Fruit fly (Drosophila melanogaster) whole organism, prepupa: ENCODE data around the gene CG9992.

ENCODE experiments used
- Blimp-1 ChIP-seq: fragments of 200-800 bp; sonication (Bioruptor generic); optimal IDR thresholded peaks from 3 replicates; lab custom pipeline; 2017; ENCODE audit warnings: missing biosample characterization, missing genetic modification characterization, mild to moderate bottlenecking, moderate library complexity, missing genetic modification reagents
- CG10631 ChIP-seq: fragments of 200-800 bp; sonication (Bioruptor generic); optimal IDR thresholded peaks from 2 replicates; lab custom pipeline; 2016; ENCODE audit warnings: missing biosample characterization, missing genetic modification characterization
- CG11294 ChIP-seq: fragments of 200-800 bp; sonication (Bioruptor generic); IDR thresholded peaks from 2 replicates; pipeline ENCODE4 v1.3.6; 2022; ENCODE audit warnings: missing biosample characterization, missing genetic modification characterization
- CG11762 ChIP-seq: fragments of 200-800 bp; sonication (Bioruptor generic); optimal IDR thresholded peaks from 3 replicates; lab custom pipeline; 2016; ENCODE audit warnings: missing biosample characterization, missing genetic modification characterization; ENCODE audit not compliant: insufficient read depth
- CG11902 ChIP-seq: fragments of 200-800 bp; sonication (Bioruptor generic); optimal IDR thresholded peaks from 3 replicates; lab custom pipeline; 2016; ENCODE audit warnings: missing biosample characterization, missing genetic modification characterization
- CG15336 ChIP-seq: fragments of 200-800 bp; sonication (Bioruptor generic); IDR thresholded peaks from 2 replicates; pipeline ENCODE4 v1.3.6; 2022; ENCODE audit warnings: missing biosample characterization, missing genetic modification characterization
- CG1621 ChIP-seq: fragments of 200-800 bp; sonication (Bioruptor generic); optimal IDR thresholded peaks from 3 replicates; lab custom pipeline; 2018; ENCODE audit warnings: missing biosample characterization, mild to moderate bottlenecking, missing genetic modification characterization
- CG16779 ChIP-seq: fragments of 200-800 bp; sonication (Bioruptor generic); optimal IDR thresholded peaks from 3 replicates; lab custom pipeline; 2017; ENCODE audit warnings: missing biosample characterization, mild to moderate bottlenecking, missing genetic modification characterization
- CG3032 ChIP-seq: fragments of 200-800 bp; optimal IDR thresholded peaks from 2 replicates; lab custom pipeline; 2019; ENCODE audit warnings: missing biosample characterization, mild to moderate bottlenecking, missing genetic modification characterization, moderate library complexity
- CG31627 ChIP-seq: fragments of 200-800 bp; sonication (Bioruptor generic); optimal IDR thresholded peaks from 3 replicates; lab custom pipeline; 2016; ENCODE audit warnings: missing biosample characterization, missing genetic modification characterization
- CG32006 ChIP-seq: fragments of 200-800 bp; sonication (Bioruptor generic); optimal IDR thresholded peaks from 3 replicates; lab custom pipeline; 2017; ENCODE audit warnings: missing biosample characterization, mild to moderate bottlenecking, missing genetic modification characterization
- CG34406 ChIP-seq: fragments of 200-800 bp; sonication (Bioruptor generic); optimal IDR thresholded peaks from 3 replicates; lab custom pipeline; 2016; ENCODE audit warnings: missing biosample characterization, missing genetic modification characterization
- CG3919 ChIP-seq: fragments of 200-800 bp; sonication (Bioruptor generic); optimal IDR thresholded peaks from 3 replicates; lab custom pipeline; 2016; ENCODE audit warnings: missing biosample characterization, missing genetic modification characterization
- CG4318 ChIP-seq: fragments of 200-800 bp; sonication (Bioruptor generic); optimal IDR thresholded peaks from 3 replicates; lab custom pipeline; 2017; ENCODE audit warnings: missing biosample characterization, mild to moderate bottlenecking, missing genetic modification characterization
- CG6163 ChIP-seq: fragments of 200-800 bp; sonication (Bioruptor generic); IDR thresholded peaks from 3 replicates; pipeline ENCODE4 v1.3.6; 2022; ENCODE audit warnings: missing biosample characterization, missing genetic modification characterization
- CG6276 ChIP-seq: fragments of 200-800 bp; sonication (Bioruptor generic); optimal IDR thresholded peaks from 2 replicates; lab custom pipeline; 2017; ENCODE audit warnings: missing biosample characterization, mild to moderate bottlenecking, missing genetic modification characterization
- CG6792 ChIP-seq: fragments of 200-800 bp; sonication (Bioruptor generic); optimal IDR thresholded peaks from 3 replicates; lab custom pipeline; 2016; ENCODE audit warnings: missing biosample characterization, missing genetic modification characterization
- CG6808 ChIP-seq: fragments of 200-800 bp; sonication (Bioruptor generic); optimal IDR thresholded peaks from 3 replicates; lab custom pipeline; 2017; ENCODE audit warnings: missing biosample characterization, missing genetic modification characterization, mild to moderate bottlenecking, moderate library complexity, missing genetic modification reagents
- CG6854 ChIP-seq: fragments of 200-800 bp; sonication (Bioruptor generic); optimal IDR thresholded peaks from 2 replicates; lab custom pipeline; 2017; ENCODE audit warnings: missing biosample characterization, mild to moderate bottlenecking, missing genetic modification characterization
- CG7368 ChIP-seq: fragments of 200-800 bp; sonication (Bioruptor generic); optimal IDR thresholded peaks from 3 replicates; lab custom pipeline; 2016; ENCODE audit warnings: missing biosample characterization, missing genetic modification characterization
- CG8119 ChIP-seq: fragments of 200-800 bp; sonication (Bioruptor generic); IDR thresholded peaks from 3 replicates; pipeline ENCODE4 v1.3.6; 2022; ENCODE audit warnings: missing biosample characterization, missing genetic modification characterization
- CG8319 ChIP-seq: fragments of 200-800 bp; sonication (Bioruptor generic); optimal IDR thresholded peaks from 3 replicates; lab custom pipeline; 2016; ENCODE audit warnings: missing biosample characterization, missing genetic modification characterization
- CG8632 ChIP-seq: fragments of 200-800 bp; sonication (Bioruptor generic); optimal IDR thresholded peaks from 3 replicates; lab custom pipeline; 2016; ENCODE audit warnings: missing biosample characterization, missing genetic modification characterization
- CG9139 ChIP-seq: fragments of 200-800 bp; sonication (Bioruptor generic); optimal IDR thresholded peaks from 3 replicates; lab custom pipeline; 2017; ENCODE audit warnings: missing biosample characterization, mild to moderate bottlenecking, missing genetic modification characterization
- Eip75B ChIP-seq: fragments of 200-800 bp; sonication (Bioruptor generic); optimal IDR thresholded peaks from 3 replicates; lab custom pipeline; 2016; ENCODE audit warnings: missing biosample characterization, missing genetic modification characterization
- Eip78C ChIP-seq: fragments of 200-800 bp; sonication (Bioruptor generic); peaks from one replicate; lab custom pipeline; 2016; ENCODE audit warnings: missing biosample characterization, missing genetic modification characterization
- Eip93F ChIP-seq: fragments of 200-800 bp; sonication (Bioruptor generic); optimal IDR thresholded peaks from 2 replicates; lab custom pipeline; 2016; ENCODE audit warnings: missing biosample characterization, mild to moderate bottlenecking, missing genetic modification characterization
- Ets21C ChIP-seq: fragments of 200-800 bp; sonication (Bioruptor generic); optimal IDR thresholded peaks from 3 replicates; lab custom pipeline; 2016; ENCODE audit warnings: missing biosample characterization, missing genetic modification characterization
- Ets96B ChIP-seq: fragments of 200-800 bp; optimal IDR thresholded peaks from 2 replicates; lab custom pipeline; 2019; ENCODE audit warnings: missing biosample characterization, mild to moderate bottlenecking, missing genetic modification characterization, moderate library complexity
- Gug ChIP-seq: fragments of 200-800 bp; sonication (Bioruptor generic); IDR thresholded peaks from 2 replicates; pipeline ENCODE4 v1.3.6; 2022; ENCODE audit warnings: missing biosample characterization, missing genetic modification characterization
- Hr38 ChIP-seq: sonication (Bioruptor generic); optimal IDR thresholded peaks from 2 replicates; lab custom pipeline; 2016; ENCODE audit warnings: missing biosample characterization, missing genetic modification characterization
- Hr39 ChIP-seq: fragments of 200-800 bp; sonication (Bioruptor generic); optimal IDR thresholded peaks from 2 replicates; lab custom pipeline; 2016; ENCODE audit warnings: missing biosample characterization, missing genetic modification characterization
- Hr4 ChIP-seq: fragments of 200-800 bp; sonication (Bioruptor generic); optimal IDR thresholded peaks from 3 replicates; lab custom pipeline; 2016; ENCODE audit warnings: missing biosample characterization, missing genetic modification characterization
- Lpt ChIP-seq: fragments of 200-800 bp; sonication (Bioruptor generic); optimal IDR thresholded peaks from 3 replicates; lab custom pipeline; 2016; ENCODE audit warnings: missing biosample characterization, missing genetic modification characterization
- OdsH ChIP-seq: fragments of 200-800 bp; sonication (Bioruptor generic); optimal IDR thresholded peaks from 3 replicates; lab custom pipeline; 2016; ENCODE audit warnings: missing biosample characterization, missing genetic modification characterization
- Smox ChIP-seq: fragments of 200-800 bp; sonication (Bioruptor generic); optimal IDR thresholded peaks from 3 replicates; lab custom pipeline; 2016; ENCODE audit warnings: missing biosample characterization, missing genetic modification characterization
- Sox102F ChIP-seq: fragments of 200-800 bp; sonication (Bioruptor generic); optimal IDR thresholded peaks from 2 replicates; lab custom pipeline; 2016; ENCODE audit warnings: missing biosample characterization, mild to moderate bottlenecking, missing genetic modification characterization
- Sox14 ChIP-seq: fragments of 200-800 bp; sonication (Bioruptor generic); optimal IDR thresholded peaks from 3 replicates; lab custom pipeline; 2016; ENCODE audit warnings: missing biosample characterization, missing genetic modification characterization
- Sox15 ChIP-seq: fragments of 200-800 bp; sonication (Bioruptor generic); optimal IDR thresholded peaks from 3 replicates; lab custom pipeline; 2016; ENCODE audit warnings: missing biosample characterization, missing genetic modification characterization
- achi ChIP-seq: fragments of 200-800 bp; sonication (Bioruptor generic); optimal IDR thresholded peaks from 3 replicates; lab custom pipeline; 2016; ENCODE audit warnings: missing biosample characterization, missing genetic modification characterization
- dac ChIP-seq: fragments of 200-800 bp; sonication (Bioruptor generic); optimal IDR thresholded peaks from 2 replicates; lab custom pipeline; 2017; ENCODE audit warnings: missing biosample characterization, mild to moderate bottlenecking, missing genetic modification characterization
- dsx ChIP-seq: fragments of 200-800 bp; optimal IDR thresholded peaks from 3 replicates; lab custom pipeline; 2019; ENCODE audit warnings: missing biosample characterization, mild to moderate bottlenecking, missing genetic modification characterization, moderate library complexity; ENCODE audit not compliant: poor library complexity, severe bottlenecking
- eg ChIP-seq: fragments of 200-800 bp; sonication (Bioruptor generic); IDR thresholded peaks from 3 replicates; pipeline ENCODE4 v1.3.6; 2022; ENCODE audit warnings: missing biosample characterization, missing genetic modification characterization
- esn ChIP-seq: fragments of 200-800 bp; sonication (Bioruptor generic); optimal IDR thresholded peaks from 2 replicates; lab custom pipeline; 2016; ENCODE audit warnings: missing biosample characterization, mild to moderate bottlenecking, missing genetic modification characterization, moderate library complexity
- fd59A ChIP-seq: fragments of 200-800 bp; sonication (Bioruptor generic); optimal IDR thresholded peaks from 2 replicates; lab custom pipeline; 2017; ENCODE audit warnings: missing biosample characterization, mild to moderate bottlenecking, missing genetic modification characterization, missing genetic modification reagents
- fd85E ChIP-seq: fragments of 200-800 bp; sonication (Bioruptor generic); optimal IDR thresholded peaks from 3 replicates; lab custom pipeline; 2016; ENCODE audit warnings: missing biosample characterization, missing genetic modification characterization
- fkh ChIP-seq: fragments of 200-800 bp; sonication (Bioruptor generic); optimal IDR thresholded peaks from 3 replicates; lab custom pipeline; 2017; ENCODE audit warnings: missing biosample characterization, mild to moderate bottlenecking, missing genetic modification characterization, moderate library complexity
- lz ChIP-seq: fragments of 200-800 bp; sonication (Bioruptor generic); optimal IDR thresholded peaks from 3 replicates; lab custom pipeline; 2016; ENCODE audit warnings: missing biosample characterization, missing genetic modification characterization
- pdm3 ChIP-seq: fragments of 200-800 bp; sonication (Bioruptor generic); optimal IDR thresholded peaks from 3 replicates; lab custom pipeline; 2016; ENCODE audit warnings: missing biosample characterization, missing genetic modification characterization
- salr ChIP-seq, 2 experiments: fragments of 200-800 bp; sonication (Bioruptor generic); optimal IDR thresholded peaks; 3 replicates each; lab custom pipeline; 2016 to 2018; ENCODE audit warnings: missing biosample characterization in 2 of 2, missing genetic modification characterization in 2 of 2, mild to moderate bottlenecking in 1 of 2
- ss ChIP-seq, 2 experiments: fragments of 200-800 bp; sonication (Bioruptor generic); optimal IDR thresholded peaks; 2 replicates in 1 of 2; 3 replicates in 1 of 2; lab custom pipeline; 2017 to 2018; ENCODE audit warnings: mild to moderate bottlenecking in 2 of 2, missing biosample characterization in 2 of 2, missing genetic modification characterization in 2 of 2, moderate library complexity in 1 of 2

CG9992 gene

DNA sequence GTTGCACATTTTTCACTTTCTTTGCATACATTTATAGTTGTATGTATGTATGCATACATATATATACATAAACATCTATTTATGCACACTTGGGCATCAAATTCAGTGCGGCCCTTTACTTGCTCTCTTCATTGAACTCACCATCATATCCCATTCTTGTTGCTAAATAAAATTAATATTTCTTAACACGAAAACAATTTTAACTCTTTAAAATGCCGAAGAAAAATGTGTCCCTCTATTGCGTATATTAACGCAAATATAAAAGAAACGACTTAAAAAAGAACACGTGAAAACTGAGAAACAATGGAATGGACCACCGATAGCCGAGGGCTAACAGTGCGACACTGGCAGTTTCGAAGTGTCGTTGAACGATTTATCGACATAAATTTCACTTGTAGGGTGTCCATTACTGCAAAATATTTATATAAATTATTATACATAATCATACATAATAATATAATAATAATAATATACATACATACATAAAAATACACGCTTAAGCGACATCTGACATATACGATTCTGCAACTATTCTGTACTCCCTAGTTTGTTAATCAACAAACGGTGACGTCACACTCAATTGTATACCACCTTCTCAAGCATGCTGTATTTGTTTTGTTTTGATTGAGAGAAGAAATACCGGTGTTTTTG lies 25.9 kb downstream of the CG9992 start, which contains the start of the genes U2af50 and PIG-Q:
Gene U2af50 (minus strand): TSS at position 370 of the 651 bp plus-strand sequence.
Gene PIG-Q (plus strand): TSS at position 474 of the 651 bp plus-strand sequence.
- TF ChIP-seq CG11294 (no peak; the same call in 1 of the 2 replicates), eg (GFP tag; lab: Robert Waterston, UW) (no peak), CG4318 (GFP tag; lab: Kevin White, UChicago) (peak; percentile 85), Sox15 (GFP tag; lab: Kevin White, UChicago) (peak; percentile 84), fkh (GFP tag; lab: Kevin White, UChicago) (peak; percentile 90), CG3919 (GFP tag; lab: Kevin White, UChicago) (no peak), CG6276 (GFP tag; lab: Kevin White, UChicago) (no peak), Hr38 (GFP tag; lab: Kevin White, UChicago) (no peak), CG11762 (GFP tag; lab: Kevin White, UChicago) (peak; percentile 86), Hr4 (peak; percentile 79), CG32006 (GFP tag; lab: Kevin White, UChicago) (peak; percentile 93), CG31627 (GFP tag; lab: Kevin White, UChicago) (peak; percentile 75), CG8119 (GFP tag; lab: Robert Waterston, UW) (no peak; the same call in none of the 3 replicates), achi (peak; percentile 93), Ets96B (tag; lab: Kevin White, UChicago) (peak; percentile 91), Gug (GFP tag; lab: Robert Waterston, UW) (peak; percentile 89), CG9139 (GFP tag; lab: Kevin White, UChicago) (peak; percentile 86), CG1621 (tag; lab: Kevin White, UChicago) (peak; percentile 82), dsx (peak; percentile 89), Sox14 (GFP tag; lab: Kevin White, UChicago) (peak; percentile 74), CG7368 (no peak), lz (GFP tag; lab: Kevin White, UChicago) (peak; percentile 80), Blimp-1 (peak; percentile 65), Lpt (GFP tag; lab: Kevin White, UChicago) (peak; percentile 84), Smox (GFP tag; lab: Kevin White, UChicago) (no peak), pdm3 (GFP tag; lab: Kevin White, UChicago) (peak; percentile 81), fd85E (GFP tag; lab: Kevin White, UChicago) (no peak), Eip93F (GFP tag; lab: Kevin White, UChicago) (peak; percentile 38), CG8319 (GFP tag; lab: Kevin White, UChicago) (peak; percentile 73), Eip78C (peak; percentile 92), Eip75B (GFP tag; lab: Kevin White, UChicago) (no peak), OdsH (GFP tag; lab: Kevin White, UChicago) (peak; percentile 90), CG10631 (GFP tag; lab: Kevin White, UChicago) (peak; percentile 94), CG3032 (tag; lab: Kevin White, UChicago) (peak; percentile 93), CG16779 (tag; lab: Kevin White, UChicago) (no peak), salr (GFP tag; optimal IDR thresholded peaks at IDR 0.05; lab: Kevin White, UChicago) (no peak), Ets21C (GFP tag; lab: Kevin White, UChicago) (peak; percentile 66), CG6808 (no peak), dac (GFP tag; lab: Kevin White, UChicago) (peak; percentile 82), esn (GFP tag; lab: Kevin White, UChicago) (peak; percentile 83), ss (GFP tag; optimal IDR thresholded peaks at IDR 0.05; lab: Kevin White, UChicago) (no peak), CG6163 (no peak), Hr39 (peak; percentile 75), Sox102F (no peak), fd59A (GFP tag; lab: Kevin White, UChicago) (no peak), CG34406 (peak; percentile 94), CG6792 (GFP tag; lab: Kevin White, UChicago) (peak; percentile 84), CG11902 (GFP tag; lab: Kevin White, UChicago) (peak; percentile 79), CG6854 (GFP tag; lab: Kevin White, UChicago) (peak; percentile 83), CG15336 (peak; percentile 90), CG8632 (peak; percentile 90)
